Worm (Caenorhabditis elegans): Measurements from ENCODE around the gene gnrr-6.

Gene gnrr-6

ce11 chrX:11215420-11216050 is 36.8 kb downstream of the gnrr-6 start, which contains the start of the genes C34F6.7 and idh-2:
Gene C34F6.7 (minus strand): TSS chrX:11215470.
Gene idh-2 (plus strand): TSS chrX:11216000.
- TF ChIP-seq mxl-3 (GFP tag; optimal IDR thresholded peaks at IDR 0.05) (peak; percentile 20), hlh-11 (tag; optimal IDR thresholded peaks at IDR 0.05) (peak; percentile 62), nhr-48 (tag; optimal IDR thresholded peaks at IDR 0.05) (peak; percentile 64), nhr-28 (tag; optimal IDR thresholded peaks at IDR 0.05) (peak; percentile 70), mep-1 (tag; optimal IDR thresholded peaks at IDR 0.05) (peak; percentile 42), hmg-1.1 (GFP tag; IDR thresholded peaks at IDR 0.05) (peak; percentile 60; the same call in 1 of the 2 replicates), dmd-6 (GFP tag; IDR thresholded peaks at IDR 0.05) (peak; percentile 35), dve-1 (tag; optimal IDR thresholded peaks at IDR 0.05; ENCODE audit: insufficient read depth) (peak; percentile 3), madf-9 (GFP tag; conservative IDR thresholded peaks at IDR 0.05) (0 out of 2 replicates have a peak, but pooled peaks have one; percentile 9), rbr-2 (tag; optimal IDR thresholded peaks at IDR 0.05) (peak; percentile 3), lir-3 (tag; optimal IDR thresholded peaks at IDR 0.05) (no peak), daf-16 (GFP tag; optimal IDR thresholded peaks at IDR 0.05) (no peak), daf-16 (tag; optimal IDR thresholded peaks at IDR 0.05) (peak; percentile 47), ceh-20 (GFP tag; IDR thresholded peaks at IDR 0.05) (0 out of 2 replicates have a peak, but pooled peaks have one; percentile 32), nhr-25 (tag; optimal IDR thresholded peaks at IDR 0.05; ENCODE audit: borderline replicate concordance, insufficient read depth) (peak; percentile 37), set-16 (GFP tag; IDR thresholded peaks at IDR 0.05) (no peak), lsy-2 (tag; optimal IDR thresholded peaks at IDR 0.05) (peak in 1 of 2 experiments; percentile 41), nhr-77 (tag; optimal IDR thresholded peaks at IDR 0.05) (no peak), aha-1 (tag) (peak; percentile 63), D1046.2 (GFP tag; IDR thresholded peaks at IDR 0.05) (no peak), pqm-1 (tag; optimal IDR thresholded peaks at IDR 0.05) (peak; percentile 44), dpl-1 (GFP tag; optimal IDR thresholded peaks at IDR 0.05) (peak; percentile 34), arid-1 (GFP tag; conservative IDR thresholded peaks at IDR 0.05) (no peak), mdl-1 (tag; optimal IDR thresholded peaks at IDR 0.05) (peak in 1 of 2 experiments; percentile 35), mes-2 (tag; optimal IDR thresholded peaks at IDR 0.05; ENCODE audit: poor library complexity, severe bottlenecking) (peak; percentile 68)

- no peak for TF ChIP-seq zip-11 (GFP tag; IDR thresholded peaks at IDR 0.05)
- TF ChIP-seq aha-1 (tag) = peak; percentile 82
- no peak for TF ChIP-seq daf-16 (GFP tag; optimal IDR thresholded peaks at IDR 0.05)
- peak; percentile 19 for TF ChIP-seq daf-16 (tag; optimal IDR thresholded peaks at IDR 0.05)
- peak; percentile 16 for TF ChIP-seq mes-2 (tag; optimal IDR thresholded peaks at IDR 0.05; ENCODE audit: poor library complexity, severe bottlenecking)
Measured at ce11 chrX:11222597-11223218, 44.0 kb downstream of the gnrr-6 start, which contains the start of gene C34F6.9. Gene C34F6.9 (minus strand): TSS chrX:11222647.

- no peak for TF ChIP-seq madf-9 (GFP tag; conservative IDR thresholded peaks at IDR 0.05)
- no peak for TF ChIP-seq unc-39 (tag; optimal IDR thresholded peaks at IDR 0.05)
- no peak for TF ChIP-seq lsy-2 (tag; optimal IDR thresholded peaks at IDR 0.05)
- TF ChIP-seq nhr-102 (tag; optimal IDR thresholded peaks at IDR 0.05) = no peak
- no peak for TF ChIP-seq fkh-10 (GFP tag; optimal IDR thresholded peaks at IDR 0.05)
- TF ChIP-seq nhr-25 (tag; optimal IDR thresholded peaks at IDR 0.05; ENCODE audit: borderline replicate concordance, insufficient read depth) = no peak
- TF ChIP-seq attf-4 (tag; optimal IDR thresholded peaks at IDR 0.05) = no peak
- no peak for TF ChIP-seq daf-12 (tag; optimal IDR thresholded peaks at IDR 0.05)
- TF ChIP-seq nhr-77 (tag; optimal IDR thresholded peaks at IDR 0.05) = no peak
- TF ChIP-seq lin-1 (GFP tag; IDR thresholded peaks at IDR 0.05) = no peak
- no peak for TF ChIP-seq arid-1 (GFP tag; conservative IDR thresholded peaks at IDR 0.05)
- TF ChIP-seq unc-130 (GFP tag; optimal IDR thresholded peaks at IDR 0.05) = no peak
- TF ChIP-seq cey-2 (tag; optimal IDR thresholded peaks at IDR 0.05; ENCODE audit: borderline replicate concordance, insufficient read depth) = no peak
Measured at ce11 chrX:11226595-11226994, 47.9 kb downstream of the gnrr-6 start, which contains the start of gene C34F6.12. Gene C34F6.12 (minus strand): TSS chrX:11226695.
